ENCODE assay signal across 2 fruit fly cellular contexts in the genomic region with DNA sequence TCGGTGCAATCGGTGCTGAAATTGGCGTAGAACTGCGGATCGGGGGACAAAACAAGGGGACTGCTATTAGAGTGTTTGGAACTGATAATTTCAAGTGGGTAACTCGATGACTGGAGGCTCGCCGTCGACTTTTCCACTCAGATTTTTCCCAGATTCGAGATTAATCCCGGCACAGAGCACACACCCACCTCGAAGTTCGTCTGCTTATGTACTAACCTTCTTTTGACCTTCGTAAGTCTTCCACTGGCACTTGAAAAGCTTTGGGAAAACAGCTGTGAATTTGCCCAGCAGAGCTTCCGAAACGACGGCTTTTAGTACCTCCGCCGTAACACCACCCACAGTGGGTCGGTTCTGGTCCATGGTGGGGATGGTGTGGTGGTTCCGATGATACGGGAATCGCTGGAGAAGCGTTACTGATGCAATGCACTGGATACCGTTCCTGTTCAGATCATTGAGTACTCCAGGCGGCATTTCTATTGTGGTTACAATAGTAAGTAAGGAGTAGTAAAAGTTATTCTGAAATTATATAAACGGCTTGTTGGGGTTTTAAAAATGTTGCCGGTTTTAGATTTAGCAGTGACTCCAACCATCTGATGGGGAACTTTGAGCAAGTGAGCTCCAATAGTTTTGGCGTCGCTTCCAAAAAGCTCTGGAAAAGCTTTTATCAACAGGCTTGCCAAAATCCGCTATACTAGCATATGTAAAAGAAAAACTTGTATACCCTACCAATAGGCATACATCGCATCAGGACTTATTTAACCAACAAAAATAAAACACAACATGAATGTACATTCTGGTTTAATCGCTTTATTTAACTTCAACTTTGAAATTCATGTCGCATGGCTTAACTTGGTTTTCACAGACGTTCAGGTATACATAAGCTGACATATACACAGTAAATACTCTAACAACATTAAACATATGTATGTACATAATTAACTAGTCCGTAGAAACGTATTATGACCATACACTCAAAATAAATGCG.
TF ChIP-seq lines count a peak whose summit lies in the region.

Tpi (minus strand) TSS at position 537 of the 985 bp plus-strand sequence.

TF ChIP-seq in whole organism, embryonic, 481 proteins besides CTCF, POLR2A, EP300 and RAD21 (continued from another document and continues in another):
- TF ChIP-seq sc (optimal IDR thresholded peaks at IDR 0.05; lab: Kevin White, UChicago) (no peak), sc (GFP tag; optimal IDR thresholded peaks at IDR 0.05; lab: Kevin White, UChicago) (no peak), CG18619 (GFP tag; optimal IDR thresholded peaks at IDR 0.05; lab: Kevin White, UChicago) (no peak), CG34376 (GFP tag; optimal IDR thresholded peaks at IDR 0.05; lab: Kevin White, UChicago) (peak; percentile 1), hb (GFP tag; IDR thresholded peaks at IDR 0.05; lab: Robert Waterston, UW; ENCODE audit: partially characterized antibody) (no peak), tap (tag; optimal IDR thresholded peaks at IDR 0.05; lab: Kevin White, UChicago) (no peak), CG13424 (tag; optimal IDR thresholded peaks at IDR 0.05; lab: Kevin White, UChicago) (peak; percentile 38), CG34224 (GFP tag; IDR thresholded peaks at IDR 0.05; lab: Robert Waterston, UW; ENCODE audit: partially characterized antibody) (no peak), Dp (GFP tag; optimal IDR thresholded peaks at IDR 0.05; lab: Kevin White, UChicago) (peak; percentile 41), CG9437 (GFP tag; optimal IDR thresholded peaks at IDR 0.05; lab: Kevin White, UChicago) (peak; percentile 5), CG2712 (tag; optimal IDR thresholded peaks at IDR 0.05; lab: Kevin White, UChicago) (no peak), CG12659 (GFP tag; optimal IDR thresholded peaks at IDR 0.05; lab: Kevin White, UChicago) (peak; percentile 26), run (tag; optimal IDR thresholded peaks at IDR 0.05; lab: Kevin White, UChicago) (no peak), lov (optimal IDR thresholded peaks at IDR 0.05; lab: Kevin White, UChicago) (no peak), lov (GFP tag; IDR thresholded peaks at IDR 0.05; lab: Robert Waterston, UW) (no peak), CG13296 (GFP tag; optimal IDR thresholded peaks at IDR 0.05; lab: Kevin White, UChicago) (no peak), Six4 (GFP tag; optimal IDR thresholded peaks at IDR 0.05; lab: Kevin White, UChicago) (no peak), slbo (GFP tag; IDR thresholded peaks at IDR 0.05; lab: Robert Waterston, UW) (peak; percentile 59), CG2120 (GFP tag; optimal IDR thresholded peaks at IDR 0.05; lab: Kevin White, UChicago) (peak; percentile 81), gcm (GFP tag; optimal IDR thresholded peaks at IDR 0.05; lab: Kevin White, UChicago) (no peak), Lhr (GFP tag; optimal IDR thresholded peaks at IDR 0.05; lab: Kevin White, UChicago) (peak; percentile 48), Ptx1 (GFP tag; IDR thresholded peaks at IDR 0.05; lab: Robert Waterston, UW) (0 out of 2 replicates have a peak, but pooled peaks have one; percentile 8), MTF-1 (GFP tag; optimal IDR thresholded peaks at IDR 0.05; lab: Kevin White, UChicago; ENCODE audit: borderline replicate concordance) (no peak), CG16863 (GFP tag; optimal IDR thresholded peaks at IDR 0.05; lab: Kevin White, UChicago) (peak; percentile 21), Ssrp (tag; optimal IDR thresholded peaks at IDR 0.05; lab: Kevin White, UChicago) (no peak), Eip74EF (GFP tag; optimal IDR thresholded peaks at IDR 0.05; lab: Kevin White, UChicago) (no peak), Bteb2 (GFP tag; optimal IDR thresholded peaks at IDR 0.05; lab: Kevin White, UChicago) (peak; percentile 26), CG8281 (tag; optimal IDR thresholded peaks at IDR 0.05; lab: Kevin White, UChicago) (no peak), CG13123 (GFP tag; optimal IDR thresholded peaks at IDR 0.05; lab: Kevin White, UChicago) (no peak), CG2116 (GFP tag; optimal IDR thresholded peaks at IDR 0.05; lab: Kevin White, UChicago) (no peak), Hsf (GFP tag; optimal IDR thresholded peaks at IDR 0.05; lab: Kevin White, UChicago) (peak; percentile 41), Myb (GFP tag; optimal IDR thresholded peaks at IDR 0.05; lab: Kevin White, UChicago) (peak; percentile 82), dati (GFP tag; IDR thresholded peaks at IDR 0.05; lab: Robert Waterston, UW) (no peak), CG4617 (GFP tag; optimal IDR thresholded peaks at IDR 0.05; lab: Kevin White, UChicago; ENCODE audit: borderline replicate concordance) (no peak), CG10321 (GFP tag; IDR thresholded peaks at IDR 0.05; lab: Robert Waterston, UW) (no peak), CG2875 (GFP tag; optimal IDR thresholded peaks at IDR 0.05; lab: Kevin White, UChicago) (no peak), Med (GFP tag; lab: Kevin White, UChicago) (peak; percentile 83), croc (GFP tag; conservative IDR thresholded peaks at IDR 0.05; lab: Robert Waterston, UW) (no peak), Rfx (GFP tag; IDR thresholded peaks at IDR 0.05; lab: Robert Waterston, UW) (peak; percentile 10; the same call in 1 of the 2 replicates), CG13287 (GFP tag; IDR thresholded peaks at IDR 0.05; lab: Robert Waterston, UW; ENCODE audit: partially characterized antibody) (peak; percentile 22; the same call in 1 of the 2 replicates), crp (GFP tag; optimal IDR thresholded peaks at IDR 0.05; lab: Kevin White, UChicago) (peak in 1 of 2 experiments; percentile 87), Hr3 (GFP tag; optimal IDR thresholded peaks at IDR 0.05; lab: Kevin White, UChicago) (no peak), Poxn (GFP tag; IDR thresholded peaks at IDR 0.05; lab: Robert Waterston, UW) (no peak), Sox100B (GFP tag; optimal IDR thresholded peaks at IDR 0.05; lab: Kevin White, UChicago) (no peak), Meics (GFP tag; optimal IDR thresholded peaks at IDR 0.05; lab: Kevin White, UChicago) (peak; percentile 8), Oli (tag; optimal IDR thresholded peaks at IDR 0.05; lab: Kevin White, UChicago) (peak; percentile 33), B-H1 (GFP tag; IDR thresholded peaks at IDR 0.05; lab: Robert Waterston, UW) (no peak), CG8290 (GFP tag; optimal IDR thresholded peaks at IDR 0.05; lab: Kevin White, UChicago) (no peak), CG8290 (tag; optimal IDR thresholded peaks at IDR 0.05; lab: Kevin White, UChicago) (peak in 1 of 2 experiments; percentile 71), Hmr (GFP tag; optimal IDR thresholded peaks at IDR 0.05; lab: Kevin White, UChicago) (peak; percentile 27), trem (tag; optimal IDR thresholded peaks at IDR 0.05; lab: Kevin White, UChicago) (no peak), CG14050 (GFP tag; IDR thresholded peaks at IDR 0.05; lab: Robert Waterston, UW) (no peak), CkIIα-i1 (GFP tag; IDR thresholded peaks at IDR 0.05; lab: Robert Waterston, UW) (0 out of 2 replicates have a peak, but pooled peaks have one; percentile 8), CG12155 (GFP tag; optimal IDR thresholded peaks at IDR 0.05; lab: Kevin White, UChicago) (peak; percentile 1), CG7786 (GFP tag; optimal IDR thresholded peaks at IDR 0.05; lab: Kevin White, UChicago) (peak; percentile 32), bbx (GFP tag; IDR thresholded peaks at IDR 0.05; lab: Robert Waterston, UW; ENCODE audit: partially characterized antibody) (no peak; the same call in 1 of the 2 replicates), CG17829 (tag; optimal IDR thresholded peaks at IDR 0.05; lab: Kevin White, UChicago) (no peak), CG12219 (GFP tag; optimal IDR thresholded peaks at IDR 0.05; lab: Kevin White, UChicago) (peak; percentile 46), abd-A (tag; optimal IDR thresholded peaks at IDR 0.05; lab: Kevin White, UChicago) (no peak)

TF ChIP-seq in whole organism, prepupa, 60 proteins besides CTCF, POLR2A, EP300 and RAD21 (continued from another document):
- peak; percentile 27 for TF ChIP-seq Sox15 (GFP tag; optimal IDR thresholded peaks at IDR 0.05; lab: Kevin White, UChicago)
- TF ChIP-seq cyc (GFP tag; optimal IDR thresholded peaks at IDR 0.05; lab: Kevin White, UChicago) = no peak
- TF ChIP-seq svp (GFP tag; lab: Kevin White, UChicago) = peak; percentile 93
- peak; percentile 70 for TF ChIP-seq net (GFP tag; optimal IDR thresholded peaks at IDR 0.05; lab: Kevin White, UChicago)
- TF ChIP-seq Met (GFP tag; optimal IDR thresholded peaks at IDR 0.05; lab: Kevin White, UChicago) = peak; percentile 47
- no peak for TF ChIP-seq ss (GFP tag; optimal IDR thresholded peaks at IDR 0.05; lab: Kevin White, UChicago)
- no peak for TF ChIP-seq Lpt (GFP tag; optimal IDR thresholded peaks at IDR 0.05; lab: Kevin White, UChicago)
- peak; percentile 69 for TF ChIP-seq Hr39 (GFP tag; optimal IDR thresholded peaks at IDR 0.05; lab: Kevin White, UChicago)
- TF ChIP-seq salr (GFP tag; optimal IDR thresholded peaks at IDR 0.05; lab: Kevin White, UChicago) = no peak
- TF ChIP-seq acj6 (GFP tag; optimal IDR thresholded peaks at IDR 0.05; lab: Kevin White, UChicago) = peak; percentile 69
- peak; percentile 38 for TF ChIP-seq Eip78C (GFP tag; lab: Kevin White, UChicago)
- TF ChIP-seq CG8119 (GFP tag; IDR thresholded peaks at IDR 0.05; lab: Robert Waterston, UW) = peak; percentile 63
